Worm (Caenorhabditis elegans) whole organism, midembryonic: ENCODE measurements around the gene F14F8.8.

Experiments used
- cog-1 ChIP-seq: sonication (generic microtip); optimal IDR thresholded peaks from 2 replicates; lab custom pipeline; 2016; ENCODE audit warnings: missing genetic modification characterization, missing compliant biosample characterization
- ztf-23 ChIP-seq: fragments of 200-800 bp; sonication (Bioruptor generic); IDR thresholded peaks from 2 replicates; pipeline ENCODE4 v1.3.6; 2022; ENCODE audit warnings: missing genetic modification reagents, missing genetic modification characterization, missing compliant biosample characterization

- TF ChIP-seq cog-1 (tag; lab: Kevin White, UChicago) (no peak), ztf-23 (GFP tag; lab: Robert Waterston, UW) (no peak)
Measured at ce11 chrV:16647093-16647492, 25.0 kb downstream of the F14F8.8 start, which contains the start of gene W06G6.10.
